Fruit fly (Drosophila melanogaster) whole organism, prepupa: Measurements from ENCODE around the gene CG5116.

Experiments
- CG10631 ChIP-seq: fragments of 200-800 bp; sonication (Bioruptor generic); optimal IDR thresholded peaks from 2 replicates; lab custom pipeline; 2016; ENCODE audit warnings: missing biosample characterization, missing genetic modification characterization
- CG10669 ChIP-seq: fragments of 200-800 bp; sonication (Bioruptor generic); optimal IDR thresholded peaks from 3 replicates; lab custom pipeline; 2018; ENCODE audit warnings: missing biosample characterization, mild to moderate bottlenecking, missing genetic modification characterization, moderate library complexity
- CG11294 ChIP-seq: fragments of 200-800 bp; sonication (Bioruptor generic); IDR thresholded peaks from 2 replicates; pipeline ENCODE4 v1.3.6; 2022; ENCODE audit warnings: missing biosample characterization, missing genetic modification characterization
- CG11762 ChIP-seq: fragments of 200-800 bp; sonication (Bioruptor generic); optimal IDR thresholded peaks from 3 replicates; lab custom pipeline; 2016; ENCODE audit warnings: missing biosample characterization, missing genetic modification characterization; ENCODE audit not compliant: insufficient read depth
- CG11902 ChIP-seq: fragments of 200-800 bp; sonication (Bioruptor generic); optimal IDR thresholded peaks from 3 replicates; lab custom pipeline; 2016; ENCODE audit warnings: missing biosample characterization, missing genetic modification characterization
- CG34406 ChIP-seq: fragments of 200-800 bp; sonication (Bioruptor generic); optimal IDR thresholded peaks from 3 replicates; lab custom pipeline; 2016; ENCODE audit warnings: missing biosample characterization, missing genetic modification characterization
- CG4318 ChIP-seq: fragments of 200-800 bp; sonication (Bioruptor generic); optimal IDR thresholded peaks from 3 replicates; lab custom pipeline; 2017; ENCODE audit warnings: missing biosample characterization, mild to moderate bottlenecking, missing genetic modification characterization
- CG6163 ChIP-seq: fragments of 200-800 bp; sonication (Bioruptor generic); IDR thresholded peaks from 3 replicates; pipeline ENCODE4 v1.3.6; 2022; ENCODE audit warnings: missing biosample characterization, missing genetic modification characterization
- CG6792 ChIP-seq: fragments of 200-800 bp; sonication (Bioruptor generic); optimal IDR thresholded peaks from 3 replicates; lab custom pipeline; 2016; ENCODE audit warnings: missing biosample characterization, missing genetic modification characterization
- CG6854 ChIP-seq: fragments of 200-800 bp; sonication (Bioruptor generic); optimal IDR thresholded peaks from 2 replicates; lab custom pipeline; 2017; ENCODE audit warnings: missing biosample characterization, mild to moderate bottlenecking, missing genetic modification characterization
- CG8119 ChIP-seq: fragments of 200-800 bp; sonication (Bioruptor generic); IDR thresholded peaks from 3 replicates; pipeline ENCODE4 v1.3.6; 2022; ENCODE audit warnings: missing biosample characterization, missing genetic modification characterization
- CG8319 ChIP-seq: fragments of 200-800 bp; sonication (Bioruptor generic); optimal IDR thresholded peaks from 3 replicates; lab custom pipeline; 2016; ENCODE audit warnings: missing biosample characterization, missing genetic modification characterization
- Eip75B ChIP-seq: fragments of 200-800 bp; sonication (Bioruptor generic); optimal IDR thresholded peaks from 3 replicates; lab custom pipeline; 2016; ENCODE audit warnings: missing biosample characterization, missing genetic modification characterization
- Eip93F ChIP-seq: fragments of 200-800 bp; sonication (Bioruptor generic); optimal IDR thresholded peaks from 2 replicates; lab custom pipeline; 2016; ENCODE audit warnings: missing biosample characterization, mild to moderate bottlenecking, missing genetic modification characterization
- Ets96B ChIP-seq: fragments of 200-800 bp; optimal IDR thresholded peaks from 2 replicates; lab custom pipeline; 2019; ENCODE audit warnings: missing biosample characterization, mild to moderate bottlenecking, missing genetic modification characterization, moderate library complexity
- Hr38 ChIP-seq: sonication (Bioruptor generic); optimal IDR thresholded peaks from 2 replicates; lab custom pipeline; 2016; ENCODE audit warnings: missing biosample characterization, missing genetic modification characterization
- Hr4 ChIP-seq: fragments of 200-800 bp; sonication (Bioruptor generic); optimal IDR thresholded peaks from 3 replicates; lab custom pipeline; 2016; ENCODE audit warnings: missing biosample characterization, missing genetic modification characterization
- Met ChIP-seq: fragments of 200-800 bp; sonication (Bioruptor generic); optimal IDR thresholded peaks from 3 replicates; lab custom pipeline; 2016; ENCODE audit warnings: missing biosample characterization, missing genetic modification characterization
- OdsH ChIP-seq: fragments of 200-800 bp; sonication (Bioruptor generic); optimal IDR thresholded peaks from 3 replicates; lab custom pipeline; 2016; ENCODE audit warnings: missing biosample characterization, missing genetic modification characterization
- Smox ChIP-seq: fragments of 200-800 bp; sonication (Bioruptor generic); optimal IDR thresholded peaks from 3 replicates; lab custom pipeline; 2016; ENCODE audit warnings: missing biosample characterization, missing genetic modification characterization
- Sox102F ChIP-seq: fragments of 200-800 bp; sonication (Bioruptor generic); optimal IDR thresholded peaks from 2 replicates; lab custom pipeline; 2016; ENCODE audit warnings: missing biosample characterization, mild to moderate bottlenecking, missing genetic modification characterization
- Sox14 ChIP-seq: fragments of 200-800 bp; sonication (Bioruptor generic); optimal IDR thresholded peaks from 3 replicates; lab custom pipeline; 2016; ENCODE audit warnings: missing biosample characterization, missing genetic modification characterization
- Sox15 ChIP-seq: fragments of 200-800 bp; sonication (Bioruptor generic); optimal IDR thresholded peaks from 3 replicates; lab custom pipeline; 2016; ENCODE audit warnings: missing biosample characterization, missing genetic modification characterization
- achi ChIP-seq: fragments of 200-800 bp; sonication (Bioruptor generic); optimal IDR thresholded peaks from 3 replicates; lab custom pipeline; 2016; ENCODE audit warnings: missing biosample characterization, missing genetic modification characterization
- acj6 ChIP-seq: fragments of 200-800 bp; sonication (Bioruptor generic); optimal IDR thresholded peaks from 3 replicates; lab custom pipeline; 2016; ENCODE audit warnings: missing biosample characterization, missing genetic modification characterization
- dac ChIP-seq: fragments of 200-800 bp; sonication (Bioruptor generic); optimal IDR thresholded peaks from 2 replicates; lab custom pipeline; 2017; ENCODE audit warnings: missing biosample characterization, mild to moderate bottlenecking, missing genetic modification characterization
- dsx ChIP-seq: fragments of 200-800 bp; optimal IDR thresholded peaks from 3 replicates; lab custom pipeline; 2019; ENCODE audit warnings: missing biosample characterization, mild to moderate bottlenecking, missing genetic modification characterization, moderate library complexity; ENCODE audit not compliant: poor library complexity, severe bottlenecking
- fd59A ChIP-seq: fragments of 200-800 bp; sonication (Bioruptor generic); optimal IDR thresholded peaks from 2 replicates; lab custom pipeline; 2017; ENCODE audit warnings: missing biosample characterization, mild to moderate bottlenecking, missing genetic modification characterization, missing genetic modification reagents
- fd85E ChIP-seq: fragments of 200-800 bp; sonication (Bioruptor generic); optimal IDR thresholded peaks from 3 replicates; lab custom pipeline; 2016; ENCODE audit warnings: missing biosample characterization, missing genetic modification characterization
- lz ChIP-seq: fragments of 200-800 bp; sonication (Bioruptor generic); optimal IDR thresholded peaks from 3 replicates; lab custom pipeline; 2016; ENCODE audit warnings: missing biosample characterization, missing genetic modification characterization
- net ChIP-seq: fragments of 200-800 bp; sonication (Bioruptor generic); optimal IDR thresholded peaks from 3 replicates; lab custom pipeline; 2016; ENCODE audit warnings: missing biosample characterization, missing genetic modification characterization
- pdm3 ChIP-seq: fragments of 200-800 bp; sonication (Bioruptor generic); optimal IDR thresholded peaks from 3 replicates; lab custom pipeline; 2016; ENCODE audit warnings: missing biosample characterization, missing genetic modification characterization
- salr ChIP-seq, 2 experiments: fragments of 200-800 bp; sonication (Bioruptor generic); optimal IDR thresholded peaks; 3 replicates each; lab custom pipeline; 2016 to 2018; ENCODE audit warnings: missing biosample characterization in 2 of 2, missing genetic modification characterization in 2 of 2, mild to moderate bottlenecking in 1 of 2
- spab ChIP-seq: fragments of 200-800 bp; sonication (Bioruptor generic); optimal IDR thresholded peaks from 2 replicates; lab custom pipeline; 2017; ENCODE audit warnings: missing biosample characterization, mild to moderate bottlenecking, missing genetic modification characterization, missing genetic modification reagents
- ss ChIP-seq, 2 experiments: fragments of 200-800 bp; sonication (Bioruptor generic); optimal IDR thresholded peaks; 2 replicates in 1 of 2; 3 replicates in 1 of 2; lab custom pipeline; 2017 to 2018; ENCODE audit warnings: mild to moderate bottlenecking in 2 of 2, missing biosample characterization in 2 of 2, missing genetic modification characterization in 2 of 2, moderate library complexity in 1 of 2
- svp ChIP-seq: fragments of 200-800 bp; sonication (Bioruptor generic); peaks from one replicate; lab custom pipeline; 2016; ENCODE audit warnings: missing biosample characterization, missing genetic modification characterization
- topi ChIP-seq: fragments of 200-800 bp; sonication (Bioruptor generic); optimal IDR thresholded peaks from 3 replicates; lab custom pipeline; 2016; ENCODE audit warnings: missing biosample characterization, missing genetic modification characterization
- vri ChIP-seq: fragments of 200-800 bp; sonication (Bioruptor generic); optimal IDR thresholded peaks from 3 replicates; lab custom pipeline; 2016; ENCODE audit warnings: missing biosample characterization, mild to moderate bottlenecking, missing genetic modification characterization

CG5116 gene

DNA sequence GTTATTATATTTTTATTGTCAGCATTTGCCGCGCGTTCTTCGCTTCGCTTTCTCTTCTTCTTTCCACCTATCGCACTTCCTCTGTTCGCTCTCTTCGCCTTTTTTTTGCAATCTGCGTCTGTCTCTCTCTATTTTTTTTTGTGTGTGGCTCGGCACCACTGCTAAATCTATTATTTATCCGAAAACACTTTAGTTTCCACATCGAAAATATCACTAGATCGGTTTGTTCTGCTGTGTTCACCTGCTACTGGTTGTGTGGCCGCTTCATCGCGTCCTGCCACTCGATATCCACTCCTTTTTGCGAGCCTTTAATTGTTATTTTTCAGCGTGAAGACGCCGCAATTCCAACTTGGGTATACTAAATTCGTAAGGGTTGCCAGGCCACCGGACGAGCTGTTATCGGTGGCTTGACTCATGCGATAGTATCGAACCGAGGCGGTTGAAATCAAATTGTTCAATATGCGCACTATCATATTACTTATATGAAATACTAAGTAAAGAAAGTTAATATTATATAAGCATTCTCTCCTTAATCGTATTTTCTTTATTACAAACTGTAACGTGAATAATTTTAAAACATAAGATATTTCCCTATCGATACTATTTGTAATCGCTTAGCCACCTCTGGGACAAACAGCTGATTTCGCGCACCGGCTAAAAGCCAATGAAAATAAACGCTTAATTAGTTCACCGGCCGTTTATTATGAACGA lies at the start of gene CG5116, which contains the start of the genes XNP and CG42488 (continued):
- peak; percentile 26 for TF ChIP-seq CG34406 (GFP tag; lab: Kevin White, UChicago)
- no peak for TF ChIP-seq Sox15 (GFP tag; lab: Kevin White, UChicago)
- no peak for TF ChIP-seq CG10631 (GFP tag; lab: Kevin White, UChicago)
- TF ChIP-seq Smox (GFP tag; lab: Kevin White, UChicago) = no peak
- peak; percentile 42 for TF ChIP-seq CG6854 (GFP tag; lab: Kevin White, UChicago)
- no peak for TF ChIP-seq CG8319 (GFP tag; lab: Kevin White, UChicago)
- TF ChIP-seq Sox14 (GFP tag; lab: Kevin White, UChicago) = peak; percentile 57
- no peak; the same call in 1 of the 2 replicates for TF ChIP-seq CG11294
- no peak for TF ChIP-seq fd85E (GFP tag; lab: Kevin White, UChicago)

DNA sequence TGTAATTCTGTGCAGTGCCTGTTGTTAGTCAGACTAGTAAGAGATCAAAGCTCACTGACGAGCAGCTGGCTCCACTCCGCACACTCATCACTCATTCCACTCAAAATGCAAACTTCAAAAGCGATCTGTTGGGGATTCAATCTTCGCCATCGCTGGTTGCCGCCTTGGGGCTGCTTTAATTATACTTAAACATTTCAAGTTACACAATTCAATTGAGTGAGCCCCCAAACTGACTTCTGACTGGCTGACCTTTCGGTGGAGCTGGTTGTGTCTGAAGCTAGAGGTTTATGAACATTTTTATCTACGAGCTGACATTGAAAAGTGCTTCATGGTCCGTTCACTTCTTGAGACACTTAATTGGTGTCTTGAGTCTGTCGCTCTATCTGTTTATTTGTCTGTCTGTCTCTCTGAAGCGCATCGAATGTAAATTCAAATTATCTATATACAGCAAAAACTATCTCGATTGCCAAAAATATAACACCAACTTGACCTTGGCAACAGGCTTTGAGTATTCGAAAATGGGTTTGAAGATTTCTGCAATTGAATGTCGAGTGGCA lies 45.6 kb upstream of the CG5116 start:
- TF ChIP-seq achi (GFP tag; lab: Kevin White, UChicago) (no peak), svp (peak; percentile 23)

DNA sequence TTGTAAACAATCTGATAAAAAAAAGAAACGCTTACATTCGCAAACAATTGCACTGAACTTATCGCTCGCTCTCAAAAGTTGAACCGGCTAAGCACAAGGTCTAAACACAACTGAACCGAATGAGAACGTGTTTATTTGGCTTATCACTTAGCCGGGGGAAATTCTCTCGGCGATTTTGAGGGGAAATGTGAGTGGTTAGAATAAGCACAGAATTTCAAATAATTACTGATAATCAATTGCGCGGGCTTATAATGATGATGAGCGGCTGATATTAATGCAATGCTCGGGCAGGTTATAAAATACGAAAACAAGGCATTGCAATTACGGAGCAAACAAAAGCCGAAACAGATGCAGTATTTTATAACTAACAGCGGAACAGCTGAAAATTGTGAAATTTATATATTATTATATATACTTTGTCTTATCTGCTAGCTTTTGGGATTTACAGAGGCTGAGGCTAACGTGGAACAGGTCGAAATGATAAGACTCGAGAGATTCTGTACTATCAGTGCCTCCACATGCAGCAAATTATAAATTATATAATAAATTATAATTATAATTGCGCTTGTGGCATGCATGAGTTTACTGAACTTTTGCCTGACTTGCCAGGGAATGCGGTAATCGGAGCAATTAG lies 44.4 kb upstream of the CG5116 start:
- TF ChIP-seq svp (peak; percentile 88), vri (GFP tag; lab: Kevin White, UChicago) (peak; percentile 43), lz (GFP tag; lab: Kevin White, UChicago) (no peak), fd59A (GFP tag; lab: Kevin White, UChicago) (no peak)

DNA sequence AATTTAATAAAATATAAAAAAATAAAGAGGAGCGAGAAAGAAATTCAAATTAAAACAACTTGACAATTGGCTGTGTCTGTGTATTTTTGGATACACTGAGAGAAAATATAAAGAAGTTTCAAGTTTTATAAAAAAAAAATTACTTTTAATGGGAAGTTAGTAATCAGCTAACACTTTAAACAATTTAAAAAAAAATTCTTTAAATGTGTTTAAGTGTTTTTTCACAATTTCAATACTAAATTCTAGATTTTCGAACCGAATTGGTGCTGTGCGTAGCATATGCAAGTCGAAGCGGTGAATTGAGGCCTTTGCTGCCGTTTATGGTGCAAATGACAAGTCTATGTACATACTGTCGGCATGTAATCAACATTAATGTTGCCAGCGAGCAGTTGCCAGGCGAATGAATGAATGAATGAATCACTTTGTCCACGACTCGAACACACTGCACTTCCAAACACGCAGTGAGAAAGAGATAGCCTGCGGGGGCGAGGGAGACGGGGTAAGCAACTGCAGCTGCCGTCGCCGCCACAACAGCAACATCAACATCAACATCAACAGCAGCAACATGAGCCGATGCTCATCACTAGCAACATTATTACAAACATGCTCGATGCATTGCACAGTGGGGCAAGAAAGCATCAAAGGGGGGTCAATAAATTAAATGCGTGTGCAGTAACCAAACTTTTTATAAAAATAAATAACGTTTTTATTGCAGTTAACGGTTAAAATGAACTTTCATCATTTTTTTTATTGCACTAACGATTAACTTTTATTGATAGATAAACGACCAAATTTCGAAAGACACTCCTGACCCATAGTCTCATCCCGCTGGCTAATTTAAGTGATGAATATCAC lies 37.1 kb upstream of the CG5116 start:
- TF ChIP-seq OdsH (GFP tag; lab: Kevin White, UChicago) = peak; percentile 91
- TF ChIP-seq Sox14 (GFP tag; lab: Kevin White, UChicago) = peak; percentile 89
- TF ChIP-seq Eip93F (GFP tag; lab: Kevin White, UChicago) = no peak
- peak; percentile 54 for TF ChIP-seq fd85E (GFP tag; lab: Kevin White, UChicago)
- peak; percentile 90 for TF ChIP-seq Eip75B
- TF ChIP-seq salr (GFP tag; optimal IDR thresholded peaks at IDR 0.05; lab: Kevin White, UChicago) = peak; percentile 77 to 87
- TF ChIP-seq CG6792 = peak; percentile 90
- peak; percentile 81 for TF ChIP-seq CG34406 (GFP tag; lab: Kevin White, UChicago)
- peak; percentile 91 for TF ChIP-seq CG6163 (GFP tag; lab: Robert Waterston, UW)
- peak; percentile 87 for TF ChIP-seq dsx
- TF ChIP-seq CG11762 (GFP tag; lab: Kevin White, UChicago) = peak; percentile 90
- TF ChIP-seq Smox (GFP tag; lab: Kevin White, UChicago) = peak; percentile 67
- TF ChIP-seq Hr38 = no peak
- TF ChIP-seq CG10631 (GFP tag; lab: Kevin White, UChicago) = peak; percentile 89
- peak; percentile 83 for TF ChIP-seq fd59A (GFP tag; lab: Kevin White, UChicago)
- TF ChIP-seq spab (GFP tag; lab: Kevin White, UChicago) = peak; percentile 86
- TF ChIP-seq CG11902 (GFP tag; lab: Kevin White, UChicago) = peak; percentile 81
- peak; percentile 94 for TF ChIP-seq Hr4
- TF ChIP-seq lz (GFP tag; lab: Kevin White, UChicago) = peak; percentile 83
- peak; percentile 71 to 82 for TF ChIP-seq ss (GFP tag; optimal IDR thresholded peaks at IDR 0.05; lab: Kevin White, UChicago)
- TF ChIP-seq pdm3 (GFP tag; lab: Kevin White, UChicago) = peak; percentile 91
- peak; percentile 77 for TF ChIP-seq Sox102F
- TF ChIP-seq dac (GFP tag; lab: Kevin White, UChicago) = peak; percentile 90
- TF ChIP-seq CG4318 (GFP tag; lab: Kevin White, UChicago) = peak; percentile 92
- peak; percentile 82 for TF ChIP-seq Sox15 (GFP tag; lab: Kevin White, UChicago)
- peak; percentile 88 for TF ChIP-seq net (GFP tag; lab: Kevin White, UChicago)
- peak; percentile 81 for TF ChIP-seq Met
- peak; percentile 91 for TF ChIP-seq svp
- peak; percentile 93 for TF ChIP-seq CG8119 (GFP tag; lab: Robert Waterston, UW)
- TF ChIP-seq topi (GFP tag; lab: Kevin White, UChicago) = peak; percentile 84
- peak; percentile 92 for TF ChIP-seq Ets96B (tag; lab: Kevin White, UChicago)
- peak; percentile 90 for TF ChIP-seq CG10669 (GFP tag; lab: Kevin White, UChicago)
- TF ChIP-seq achi (GFP tag; lab: Kevin White, UChicago) = peak; percentile 90
- TF ChIP-seq acj6 (GFP tag; lab: Kevin White, UChicago) = peak; percentile 89
